Worm (Caenorhabditis elegans): ENCODE measurements around the gene srxa-1.

Gene srxa-1

ce11 chrV:20691585-20691984, 40.3 kb upstream of the srxa-1 start, which contains the start of gene F53F8.4:
F53F8.4 (minus strand) TSS chrV:20691685.
- TF ChIP-seq aly-2 (tag; optimal IDR thresholded peaks at IDR 0.05) (no peak), fos-1 (tag; optimal IDR thresholded peaks at IDR 0.05) (no peak), lin-1 (GFP tag; IDR thresholded peaks at IDR 0.05) (no peak), lin-13 (GFP tag; optimal IDR thresholded peaks at IDR 0.05) (no peak), Y48G9A.11 (GFP tag; IDR thresholded peaks at IDR 0.05) (no peak)

ce11 chrV:20692903-20693302, 39.0 kb upstream of the srxa-1 start:
- peak; percentile 42; the same call in 1 of the 2 replicates for TF ChIP-seq tra-1 (GFP tag; IDR thresholded peaks at IDR 0.05)
- TF ChIP-seq egl-27 (tag; optimal IDR thresholded peaks at IDR 0.05) = no peak
- no peak for TF ChIP-seq zag-1 (tag; optimal IDR thresholded peaks at IDR 0.05)
- TF ChIP-seq madf-5 (GFP tag; IDR thresholded peaks at IDR 0.05) = no peak
- no peak for TF ChIP-seq lin-15B (tag; optimal IDR thresholded peaks at IDR 0.05)
- TF ChIP-seq lin-29 (GFP tag; IDR thresholded peaks at IDR 0.05) = no peak
- TF ChIP-seq lin-39 (tag; optimal IDR thresholded peaks at IDR 0.05) = no peak
- TF ChIP-seq nhr-25 (tag; optimal IDR thresholded peaks at IDR 0.05; ENCODE audit: borderline replicate concordance, insufficient read depth) = peak; percentile 42
- no peak for TF ChIP-seq T26A8.4 (GFP tag; IDR thresholded peaks at IDR 0.05)
- TF ChIP-seq mep-1 (tag; optimal IDR thresholded peaks at IDR 0.05) = peak; percentile 1
- TF ChIP-seq T20F7.1 (GFP tag; optimal IDR thresholded peaks at IDR 0.05) = no peak
- no peak for TF ChIP-seq ceh-44 (GFP tag; IDR thresholded peaks at IDR 0.05)
- no peak for TF ChIP-seq hlh-11 (tag; optimal IDR thresholded peaks at IDR 0.05)
- TF ChIP-seq F26F4.8 (GFP tag; conservative IDR thresholded peaks at IDR 0.05) = no peak
- no peak for TF ChIP-seq sdz-12 (GFP tag; optimal IDR thresholded peaks at IDR 0.05)
- TF ChIP-seq fkh-10 (GFP tag; optimal IDR thresholded peaks at IDR 0.05) = no peak
- no peak for TF ChIP-seq lim-7 (GFP tag; IDR thresholded peaks at IDR 0.05)
- TF ChIP-seq nhr-28 (tag; optimal IDR thresholded peaks at IDR 0.05) = peak; percentile 28
- peak; percentile 45 for TF ChIP-seq hlh-30 (tag; optimal IDR thresholded peaks at IDR 0.05; ENCODE audit: insufficient read depth)
- TF ChIP-seq mxl-2 (GFP tag; conservative IDR thresholded peaks at IDR 0.05) = no peak

DNA sequence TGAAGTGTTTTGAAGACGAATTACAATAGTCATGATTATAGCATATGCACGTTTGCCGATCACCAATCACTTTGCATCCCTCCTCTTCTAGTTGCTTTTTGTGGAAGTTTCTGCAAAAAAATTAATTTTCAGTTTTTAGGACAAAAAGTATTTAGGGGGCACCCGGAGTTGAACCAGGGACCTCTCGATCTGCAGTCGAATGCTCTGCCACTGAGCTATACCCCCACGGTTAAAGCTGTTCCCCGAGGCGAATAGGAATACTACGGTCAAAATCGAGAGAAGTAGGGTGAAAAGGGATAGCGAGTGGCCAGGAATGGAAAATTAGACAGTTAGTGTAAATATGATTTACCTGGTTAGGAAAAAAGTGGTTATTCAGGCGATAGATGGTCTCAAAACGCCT, 37.9 kb upstream of the srxa-1 start:
- TF ChIP-seq saeg-2 (GFP tag; IDR thresholded peaks at IDR 0.05) (0 out of 2 replicates have a peak, but pooled peaks have one; percentile 11), ceh-32 (tag; optimal IDR thresholded peaks at IDR 0.05; ENCODE audit: poor library complexity) (no peak), daf-8 (GFP tag; IDR thresholded peaks at IDR 0.05) (no peak), fos-1 (tag; optimal IDR thresholded peaks at IDR 0.05) (no peak), nhr-102 (tag; optimal IDR thresholded peaks at IDR 0.05) (no peak), gei-8 (GFP tag; optimal IDR thresholded peaks at IDR 0.05) (peak; percentile 67), D1046.2 (GFP tag; IDR thresholded peaks at IDR 0.05) (peak; percentile 76; the same call in 1 of the 2 replicates), vab-7 (GFP tag; IDR thresholded peaks at IDR 0.05) (peak; percentile 84), set-16 (GFP tag; IDR thresholded peaks at IDR 0.05) (no peak; the same call in 1 of the 2 replicates), F44E2.7 (GFP tag; IDR thresholded peaks at IDR 0.05) (peak; percentile 21; the same call in 1 of the 2 replicates), zip-11 (GFP tag; IDR thresholded peaks at IDR 0.05) (0 out of 2 replicates have a peak, but pooled peaks have one; percentile 66), snpc-4 (tag; optimal IDR thresholded peaks at IDR 0.05) (no peak), zip-2 (tag; optimal IDR thresholded peaks at IDR 0.05) (no peak), F10B5.3 (tag; optimal IDR thresholded peaks at IDR 0.05) (no peak), daf-12 (tag; optimal IDR thresholded peaks at IDR 0.05) (no peak), duxl-1 (tag; optimal IDR thresholded peaks at IDR 0.05; ENCODE audit: poor library complexity) (peak; percentile 71), spr-1 (tag; optimal IDR thresholded peaks at IDR 0.05) (peak; percentile 53), fkh-10 (GFP tag; optimal IDR thresholded peaks at IDR 0.05) (no peak), pqm-1 (tag; optimal IDR thresholded peaks at IDR 0.05) (no peak), Y48G9A.11 (GFP tag; IDR thresholded peaks at IDR 0.05) (peak; percentile 80), egl-27 (tag; optimal IDR thresholded peaks at IDR 0.05) (no peak), hmg-1.1 (GFP tag; IDR thresholded peaks at IDR 0.05) (peak; percentile 78), nhr-6 (tag; optimal IDR thresholded peaks at IDR 0.05) (peak; percentile 58), lin-29 (GFP tag; IDR thresholded peaks at IDR 0.05) (0 out of 2 replicates have a peak, but pooled peaks have one; percentile 54), ceh-28 (tag; optimal IDR thresholded peaks at IDR 0.05) (no peak), Y5F2A.4 (GFP tag; optimal IDR thresholded peaks at IDR 0.05) (peak; percentile 22), hlh-11 (tag; optimal IDR thresholded peaks at IDR 0.05) (peak; percentile 47), F49E8.2 (tag; optimal IDR thresholded peaks at IDR 0.05; ENCODE audit: borderline replicate concordance) (peak; percentile 16), ceh-62 (tag; optimal IDR thresholded peaks at IDR 0.05) (no peak)

Data from whole organism, L4 larva.